Worm (Caenorhabditis elegans): ENCODE measurements around the gene B0554.2.

DNA sequence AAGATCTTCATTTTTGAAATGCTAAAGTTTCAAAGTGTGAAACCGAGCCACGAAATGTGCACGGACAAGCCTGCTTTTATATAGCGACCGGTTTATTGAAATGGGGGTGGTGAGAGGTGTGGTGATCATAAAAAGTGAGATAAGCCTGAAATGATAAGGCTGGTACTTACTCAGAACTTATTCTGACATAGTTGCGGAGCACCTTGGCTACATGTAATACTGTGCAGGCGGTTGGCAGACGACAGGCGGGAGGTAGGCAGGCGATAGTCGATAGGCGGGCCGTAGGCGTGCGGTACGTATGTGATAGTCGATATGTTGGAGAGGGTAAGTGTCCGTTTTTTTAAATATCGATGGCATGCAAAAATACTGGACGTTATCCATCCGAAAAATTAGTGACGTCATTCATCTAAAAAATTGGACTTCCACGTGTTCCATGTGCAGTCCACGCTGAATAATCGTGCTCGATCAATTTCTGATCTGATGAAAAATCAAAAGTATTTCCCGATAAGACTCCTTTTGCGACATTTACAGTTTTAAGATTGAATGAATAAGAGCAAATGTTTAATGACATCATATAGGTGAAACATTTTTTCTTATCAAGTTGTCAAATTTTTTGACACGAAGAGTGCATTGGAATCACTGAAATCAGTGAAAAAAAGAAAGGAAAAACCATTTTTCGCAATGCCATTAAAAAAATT is 16.2 kb upstream of the B0554.2 start, which contains the start of gene irg-8:
- TF ChIP-seq unc-62 (GFP tag; optimal IDR thresholded peaks at IDR 0.05), result no peak
- TF ChIP-seq sem-2 (GFP tag; optimal IDR thresholded peaks at IDR 0.05), result no peak
- no peak for TF ChIP-seq mab-5 (tag; optimal IDR thresholded peaks at IDR 0.05)
- no peak for TF ChIP-seq nhr-237 (tag; optimal IDR thresholded peaks at IDR 0.05)
- no peak for TF ChIP-seq ceh-39 (tag; optimal IDR thresholded peaks at IDR 0.05)
- no peak for TF ChIP-seq mep-1 (tag; optimal IDR thresholded peaks at IDR 0.05)
- TF ChIP-seq ztf-11 (tag; optimal IDR thresholded peaks at IDR 0.05), result no peak
- no peak for TF ChIP-seq pha-4 (tag; optimal IDR thresholded peaks at IDR 0.05)
- TF ChIP-seq bed-3 (GFP tag; optimal IDR thresholded peaks at IDR 0.05), result no peak
- no peak for TF ChIP-seq snpc-4 (tag; optimal IDR thresholded peaks at IDR 0.05)
- no peak for TF ChIP-seq hlh-1 (tag; optimal IDR thresholded peaks at IDR 0.05)
- no peak for TF ChIP-seq nhr-12 (tag; optimal IDR thresholded peaks at IDR 0.05)

All from whole organism, mixed stage, embryonic.